Worm (Caenorhabditis elegans) whole organism, L4 larva: ENCODE measurements around the gene mltn-9.

Experiments used
- D1046.2 ChIP-seq: fragments of 200-800 bp; sonication (Bioruptor generic); IDR thresholded peaks from 2 replicates; pipeline ENCODE4 v1.3.6; 2022; ENCODE audit warnings: missing genetic modification characterization, missing compliant biosample characterization
- F10B5.3 ChIP-seq: sonication (generic microtip); optimal IDR thresholded peaks from 2 replicates; lab custom pipeline; 2016; ENCODE audit warnings: mild to moderate bottlenecking, missing genetic modification characterization, missing compliant biosample characterization
- F37D6.2 ChIP-seq: sonication (generic microtip); optimal IDR thresholded peaks from 2 replicates; lab custom pipeline; 2016; ENCODE audit warnings: mild to moderate bottlenecking, missing genetic modification characterization, missing compliant biosample characterization
- F44E2.7 ChIP-seq: fragments of 200-800 bp; sonication (Bioruptor generic); IDR thresholded peaks from 2 replicates; pipeline ENCODE4 v2.1.2; 2022; ENCODE audit warnings: missing genetic modification characterization, missing compliant biosample characterization
- F49E8.2 ChIP-seq: sonication (generic microtip); optimal IDR thresholded peaks from 2 replicates; lab custom pipeline; 2016; ENCODE audit warnings: missing compliant biosample characterization, mild to moderate bottlenecking, missing genetic modification characterization, borderline replicate concordance
- T20F7.1 ChIP-seq: fragments of 200-800 bp; sonication (Bioruptor generic); optimal IDR thresholded peaks from 2 replicates; lab custom pipeline; 2018; ENCODE audit warnings: mild to moderate bottlenecking, missing genetic modification characterization, missing compliant biosample characterization
- T26A8.4 ChIP-seq: fragments of 200-800 bp; sonication (Bioruptor generic); IDR thresholded peaks from 2 replicates; pipeline ENCODE4 v1.3.6; 2022; ENCODE audit warnings: missing genetic modification characterization, missing compliant biosample characterization
- Y105C5A.15 ChIP-seq: fragments of 200-800 bp; sonication (Bioruptor generic); IDR thresholded peaks from 2 replicates; pipeline ENCODE4 v1.3.6; 2022; ENCODE audit warnings: missing genetic modification characterization, missing compliant biosample characterization
- Y5F2A.4 ChIP-seq: fragments of 200-800 bp; sonication (Bioruptor generic); optimal IDR thresholded peaks from 2 replicates; lab custom pipeline; 2018; ENCODE audit warnings: mild to moderate bottlenecking, missing genetic modification characterization, missing compliant biosample characterization
- ama-1 ChIP-seq: fragments of 150-350 bp; optimal IDR thresholded peaks from 2 replicates; lab custom pipeline; 2014; ENCODE audit warnings: inconsistent platforms, mixed read lengths
- arid-1 ChIP-seq: fragments of 200-800 bp; sonication (Bioruptor generic); conservative IDR thresholded peaks from 2 replicates; pipeline ENCODE4 v1.3.6; 2022; ENCODE audit warnings: missing genetic modification reagents, missing genetic modification characterization, missing compliant biosample characterization
- ceh-20 ChIP-seq: fragments of 200-800 bp; sonication (Bioruptor generic); IDR thresholded peaks from 2 replicates; pipeline ENCODE4 v1.3.6; 2022; ENCODE audit warnings: missing genetic modification reagents, missing genetic modification characterization, missing compliant biosample characterization
- ceh-62 ChIP-seq: sonication (generic microtip); optimal IDR thresholded peaks from 2 replicates; lab custom pipeline; 2017; ENCODE audit warnings: missing biosample characterization, missing genetic modification characterization
- ces-1 ChIP-seq: fragments of 150-350 bp; sonication (generic microtip); optimal IDR thresholded peaks from 4 replicates; lab custom pipeline; 2014; ENCODE audit warnings: missing biosample characterization, missing genetic modification reagents, missing genetic modification characterization
- daf-16 ChIP-seq, 3 experiments: sonication (generic microtip); optimal IDR thresholded peaks; 2 replicates each; lab custom pipeline; 2016 to 2017; ENCODE audit warnings: missing genetic modification characterization in 3 of 3, missing genetic modification reagents in 3 of 3, mild to moderate bottlenecking in 2 of 3, missing compliant biosample characterization in 2 of 3, missing biosample characterization in 1 of 3, moderate library complexity in 1 of 3
- daf-19 ChIP-seq: fragments of 200-800 bp; sonication (Bioruptor generic); conservative IDR thresholded peaks from 2 replicates; pipeline ENCODE4 v1.3.6; 2022; ENCODE audit warnings: missing genetic modification characterization, missing compliant biosample characterization
- dmd-8 ChIP-seq: fragments of 200-800 bp; sonication (Bioruptor generic); IDR thresholded peaks from 2 replicates; pipeline ENCODE4 v1.3.6; 2022; ENCODE audit warnings: missing genetic modification characterization, missing compliant biosample characterization
- dmd-9 ChIP-seq: fragments of 200-800 bp; sonication (Bioruptor generic); IDR thresholded peaks from 2 replicates; pipeline ENCODE4 v1.3.6; 2022; ENCODE audit warnings: missing genetic modification reagents, missing genetic modification characterization, missing compliant biosample characterization
- dve-1 ChIP-seq: sonication (generic microtip); optimal IDR thresholded peaks from 2 replicates; lab custom pipeline; 2017; ENCODE audit warnings: antibody characterized with exemption, mild to moderate bottlenecking, missing genetic modification characterization, missing compliant biosample characterization; ENCODE audit not compliant: insufficient read depth
- fkh-10 ChIP-seq: fragments of 150-350 bp; optimal IDR thresholded peaks from 2 replicates; lab custom pipeline; 2014; ENCODE audit warnings: missing biosample characterization, missing genetic modification reagents, missing genetic modification characterization
- fos-1 ChIP-seq: fragments of 150-350 bp; optimal IDR thresholded peaks from 2 replicates; lab custom pipeline; 2014; ENCODE audit warnings: missing biosample characterization, missing genetic modification characterization
- lin-1 ChIP-seq: fragments of 200-800 bp; sonication (Bioruptor generic); IDR thresholded peaks from 2 replicates; pipeline ENCODE4 v1.3.6; 2022; ENCODE audit warnings: missing genetic modification reagents, missing genetic modification characterization, missing compliant biosample characterization
- lin-13 ChIP-seq: fragments of 150-350 bp; optimal IDR thresholded peaks from 2 replicates; lab custom pipeline; 2014; ENCODE audit warnings: missing biosample characterization, missing genetic modification reagents, missing genetic modification characterization
- lsy-2 ChIP-seq, 2 experiments: fragments of 150-350 bp in 1 of 2; sonication (generic microtip) in 1 of 2; optimal IDR thresholded peaks; 2 replicates each; lab custom pipeline; 2014 to 2017; ENCODE audit warnings: missing biosample characterization in 2 of 2, missing genetic modification characterization in 2 of 2
- madf-9 ChIP-seq: fragments of 200-800 bp; sonication (Bioruptor generic); conservative IDR thresholded peaks from 2 replicates; pipeline ENCODE4 v1.3.6; 2022; ENCODE audit warnings: missing genetic modification reagents, missing genetic modification characterization, missing compliant biosample characterization
- mdt-29 ChIP-seq: fragments of 200-800 bp; sonication (Bioruptor generic); IDR thresholded peaks from 2 replicates; pipeline ENCODE4 v1.3.6; 2022; ENCODE audit warnings: missing genetic modification reagents, missing genetic modification characterization, missing compliant biosample characterization
- mep-1 ChIP-seq: fragments of 150-350 bp; sonication (generic microtip); optimal IDR thresholded peaks from 3 replicates; lab custom pipeline; 2014; ENCODE audit warnings: missing biosample characterization, missing genetic modification characterization
- mes-2 ChIP-seq: sonication (generic microtip); optimal IDR thresholded peaks from 2 replicates; lab custom pipeline; 2016; ENCODE audit warnings: missing genotype, mild to moderate bottlenecking, missing genetic modification characterization, missing compliant biosample characterization; ENCODE audit not compliant: poor library complexity, severe bottlenecking
- mxl-2 ChIP-seq: fragments of 200-800 bp; sonication (Bioruptor generic); conservative IDR thresholded peaks from 2 replicates; pipeline ENCODE4 v1.3.6; 2022; ENCODE audit warnings: missing genetic modification reagents, missing genetic modification characterization, missing compliant biosample characterization
- mxl-3 ChIP-seq: fragments of 200-800 bp; sonication (Bioruptor generic); optimal IDR thresholded peaks from 2 replicates; lab custom pipeline; 2018; ENCODE audit warnings: mild to moderate bottlenecking, missing genetic modification characterization, missing compliant biosample characterization
- nhr-11 ChIP-seq: fragments of 150-350 bp; optimal IDR thresholded peaks from 2 replicates; lab custom pipeline; 2014; ENCODE audit warnings: missing biosample characterization, missing genetic modification characterization
- nhr-111 ChIP-seq: fragments of 200-800 bp; sonication (Bioruptor generic); optimal IDR thresholded peaks from 2 replicates; lab custom pipeline; 2018; ENCODE audit warnings: mild to moderate bottlenecking, missing genetic modification characterization, missing compliant biosample characterization
- nhr-41 ChIP-seq: fragments of 200-800 bp; sonication (Bioruptor generic); IDR thresholded peaks from 2 replicates; pipeline ENCODE4 v1.3.6; 2022; ENCODE audit warnings: missing genetic modification reagents, missing genetic modification characterization, missing compliant biosample characterization
- nhr-48 ChIP-seq: sonication (generic microtip); optimal IDR thresholded peaks from 2 replicates; lab custom pipeline; 2016; ENCODE audit warnings: mild to moderate bottlenecking, missing genetic modification characterization, missing compliant biosample characterization
- nhr-76 ChIP-seq: fragments of 150-350 bp; optimal IDR thresholded peaks from 2 replicates; lab custom pipeline; 2014; ENCODE audit warnings: missing biosample characterization, missing genetic modification characterization
- nhr-77 ChIP-seq: fragments of 150-350 bp; optimal IDR thresholded peaks from 2 replicates; lab custom pipeline; 2014; ENCODE audit warnings: missing biosample characterization, missing genetic modification characterization
- saeg-2 ChIP-seq: fragments of 200-800 bp; sonication (Bioruptor generic); IDR thresholded peaks from 2 replicates; pipeline ENCODE4 v1.3.6; 2022; ENCODE audit warnings: missing genetic modification reagents, missing genetic modification characterization, missing compliant biosample characterization
- sdz-12 ChIP-seq: fragments of 200-800 bp; sonication (Bioruptor generic); optimal IDR thresholded peaks from 2 replicates; lab custom pipeline; 2018; ENCODE audit warnings: mild to moderate bottlenecking, missing genetic modification characterization, missing compliant biosample characterization
- set-16 ChIP-seq: fragments of 200-800 bp; sonication (Bioruptor generic); IDR thresholded peaks from 2 replicates; pipeline ENCODE4 v1.3.6; 2022; ENCODE audit warnings: missing genetic modification reagents, missing genetic modification characterization, missing compliant biosample characterization
- tag-97 ChIP-seq: fragments of 200-800 bp; sonication (Bioruptor generic); IDR thresholded peaks from 2 replicates; pipeline ENCODE4 v1.3.6; 2022; ENCODE audit warnings: missing genetic modification characterization, missing compliant biosample characterization
- tra-1 ChIP-seq: fragments of 200-800 bp; sonication (Bioruptor generic); IDR thresholded peaks from 2 replicates; pipeline ENCODE4 v1.3.6; 2022; ENCODE audit warnings: missing genetic modification reagents, missing genetic modification characterization, missing compliant biosample characterization
- unc-130 ChIP-seq: sonication (generic microtip); optimal IDR thresholded peaks from 2 replicates; lab custom pipeline; 2016; ENCODE audit warnings: missing genetic modification reagents, missing genetic modification characterization, missing compliant biosample characterization
- unc-62 ChIP-seq, 3 experiments: fragments of 150-350 bp in 1 of 3; sonication (generic microtip); optimal IDR thresholded peaks in 2 of 3; peaks in 1 of 3; 1 replicate in 1 of 3; 2 replicates in 2 of 3; lab custom pipeline; 2014 to 2017; ENCODE audit warnings: missing biosample characterization in 3 of 3, missing genetic modification characterization in 3 of 3, missing genetic modification reagents in 3 of 3, missing genotype in 1 of 3
- zfp-2 ChIP-seq: sonication (generic microtip); optimal IDR thresholded peaks from 2 replicates; lab custom pipeline; 2016; ENCODE audit warnings: mild to moderate bottlenecking, missing genetic modification characterization, missing compliant biosample characterization
- zfp-3 ChIP-seq: fragments of 200-800 bp; sonication (Bioruptor generic); conservative IDR thresholded peaks from 2 replicates; pipeline ENCODE4 v1.3.6; 2022; ENCODE audit warnings: missing genetic modification reagents, missing genetic modification characterization, missing compliant biosample characterization
- zip-2 ChIP-seq: fragments of 150-350 bp; optimal IDR thresholded peaks from 2 replicates; lab custom pipeline; 2014; ENCODE audit warnings: missing biosample characterization, missing genetic modification characterization
- ztf-7 ChIP-seq: fragments of 150-350 bp; optimal IDR thresholded peaks from 2 replicates; lab custom pipeline; 2014; ENCODE audit warnings: missing biosample characterization, missing genetic modification characterization

Gene mltn-9

ce11 chrII:14599933-14600630, 15.8 kb upstream of the mltn-9 start (continued):
- TF ChIP-seq D1046.2 (GFP tag; lab: Robert Waterston, UW) (no peak), saeg-2 (GFP tag; lab: Robert Waterston, UW) (0 out of 2 replicates have a peak, but pooled peaks have one; percentile 57), zfp-3 (GFP tag; lab: Robert Waterston, UW) (peak; percentile 74), fkh-10 (GFP tag; lab: Kevin White, UChicago) (no peak), nhr-77 (tag; lab: Kevin White, UChicago) (peak; percentile 87), mes-2 (peak; percentile 22)
- TF ChIP-seq, all 104 proteins: peak for 22

- TF ChIP-seq dmd-9 (GFP tag; lab: Robert Waterston, UW) = no peak
- TF ChIP-seq dmd-8 = no peak
- TF ChIP-seq tra-1 = no peak
- TF ChIP-seq T20F7.1 (GFP tag; lab: Kevin White, UChicago) = peak; percentile 0
- no peak for TF ChIP-seq ces-1 (GFP tag; lab: Kevin White, UChicago)
- TF ChIP-seq sdz-12 (GFP tag; lab: Kevin White, UChicago) = peak; percentile 28
- TF ChIP-seq F44E2.7 (GFP tag; lab: Robert Waterston, UW) = no peak
- peak; percentile 9 for TF ChIP-seq mep-1 (tag; lab: Kevin White, UChicago)
- TF ChIP-seq nhr-41 (GFP tag; lab: Robert Waterston, UW) = no peak
- TF ChIP-seq zfp-3 (GFP tag; lab: Robert Waterston, UW) = no peak; the same call in 1 of the 2 replicates
- TF ChIP-seq zip-2 = no peak
- peak; percentile 12; the same call in 1 of the 2 replicates for TF ChIP-seq arid-1
- TF ChIP-seq unc-62 (GFP tag; optimal IDR thresholded peaks at IDR 0.05 in 1 of 2; lab: Kevin White, UChicago) = no peak
- TF ChIP-seq unc-62 (tag; optimal IDR thresholded peaks at IDR 0.05; lab: Kevin White, UChicago) = no peak
- no peak for TF ChIP-seq lin-13 (GFP tag; lab: Kevin White, UChicago)
- no peak for TF ChIP-seq ceh-20 (GFP tag; lab: Robert Waterston, UW)
- 0 out of 2 replicates have a peak, but pooled peaks have one; percentile 28 for TF ChIP-seq Y105C5A.15 (GFP tag; lab: Robert Waterston, UW)
- TF ChIP-seq fos-1 (tag; lab: Kevin White, UChicago) = no peak
- TF ChIP-seq F10B5.3 (tag; lab: Kevin White, UChicago) = no peak
- TF ChIP-seq ztf-7 (tag; lab: Kevin White, UChicago) = no peak
- TF ChIP-seq saeg-2 (GFP tag; lab: Robert Waterston, UW) = no peak
- TF ChIP-seq daf-16 (GFP tag; optimal IDR thresholded peaks at IDR 0.05; lab: Kevin White, UChicago) = no peak
- TF ChIP-seq daf-16 (tag; optimal IDR thresholded peaks at IDR 0.05; lab: Kevin White, UChicago) = no peak
- TF ChIP-seq nhr-76 (tag; lab: Kevin White, UChicago) = no peak
- TF ChIP-seq lin-1 (GFP tag; lab: Robert Waterston, UW) = no peak
- no peak for TF ChIP-seq F37D6.2 (tag; lab: Kevin White, UChicago)
- TF ChIP-seq mxl-2 (GFP tag; lab: Robert Waterston, UW) = no peak
- no peak for TF ChIP-seq nhr-48 (tag; lab: Kevin White, UChicago)
- no peak for TF ChIP-seq nhr-11
- TF ChIP-seq F49E8.2 (tag; lab: Kevin White, UChicago) = no peak
- no peak for TF ChIP-seq daf-19 (GFP tag; lab: Robert Waterston, UW)
- no peak for TF ChIP-seq madf-9 (GFP tag; lab: Robert Waterston, UW)
- TF ChIP-seq mxl-3 (GFP tag; lab: Kevin White, UChicago) = no peak
- no peak for TF ChIP-seq nhr-111 (GFP tag; lab: Kevin White, UChicago)
- no peak for TF ChIP-seq zfp-2 (tag; lab: Kevin White, UChicago)
- no peak for TF ChIP-seq Y5F2A.4
- peak in 1 of 2 experiments; percentile 18 for TF ChIP-seq lsy-2 (tag; optimal IDR thresholded peaks at IDR 0.05; lab: Kevin White, UChicago)
- TF ChIP-seq mdt-29 (GFP tag; lab: Robert Waterston, UW) = no peak; the same call in 1 of the 2 replicates
- TF ChIP-seq ceh-62 (tag; lab: Kevin White, UChicago) = no peak
- no peak for TF ChIP-seq set-16 (GFP tag; lab: Robert Waterston, UW)
- no peak for TF ChIP-seq unc-130
- no peak for TF ChIP-seq ama-1 (lab: Kevin White, UChicago)
- no peak for TF ChIP-seq T26A8.4 (GFP tag; lab: Robert Waterston, UW)
- no peak for TF ChIP-seq tag-97
- TF ChIP-seq dve-1 (tag; lab: Kevin White, UChicago) = no peak
Measured at ce11 chrII:14600852-14601313, 15.0 kb upstream of the mltn-9 start, which contains the start of gene tps-2. Gene tps-2, plus strand, starts transcription at chrII:14600902.
